Fruit fly (Drosophila melanogaster) whole organism, embryonic: ENCODE measurements around the gene Sam-S.

Experiments used
- CG13775 ChIP-seq: fragments of 200-800 bp; sonication (Bioruptor generic); optimal IDR thresholded peaks from 3 replicates; lab custom pipeline; 2017; ENCODE audit warnings: missing biosample characterization, mild to moderate bottlenecking, missing genetic modification characterization
- CG1832 ChIP-seq: fragments of 200-800 bp; sonication (Bioruptor generic); optimal IDR thresholded peaks from 2 replicates; lab custom pipeline; 2017; ENCODE audit warnings: missing biosample characterization, mild to moderate bottlenecking, missing genetic modification characterization, inconsistent platforms
- CG8478 ChIP-seq: fragments of >200 bp; optimal IDR thresholded peaks from 2 replicates; lab custom pipeline; 2018
- Chrac-16 ChIP-seq: fragments of 200-800 bp; sonication (Bioruptor generic); optimal IDR thresholded peaks from 3 replicates; lab custom pipeline; 2016; ENCODE audit warnings: missing biosample characterization, missing genetic modification characterization
- Drgx ChIP-seq: fragments of 200-800 bp; sonication (Bioruptor generic); IDR thresholded peaks from 2 replicates; pipeline ENCODE4 v1.3.6; 2022; ENCODE audit warnings: missing biosample characterization, missing genetic modification characterization
- Fer3 ChIP-seq: fragments of 200-800 bp; sonication (Bioruptor generic); optimal IDR thresholded peaks from 2 replicates; lab custom pipeline; 2018; ENCODE audit warnings: missing biosample characterization, mild to moderate bottlenecking, missing genetic modification characterization, moderate library complexity
- Nf-YB ChIP-seq: fragments of 200-800 bp; sonication (Bioruptor generic); optimal IDR thresholded peaks from 3 replicates; lab custom pipeline; 2019; ENCODE audit warnings: missing biosample characterization, mild to moderate bottlenecking, missing genetic modification characterization, moderate library complexity
- Pdp1 ChIP-seq, 2 experiments: fragments of 200-800 bp; sonication (Bioruptor generic); optimal IDR thresholded peaks; 3 replicates each; lab custom pipeline; 2016; ENCODE audit warnings: missing biosample characterization in 2 of 2, missing genetic modification characterization in 2 of 2, mild to moderate bottlenecking in 1 of 2, moderate library complexity in 1 of 2
- ab ChIP-seq: fragments of 200-800 bp; sonication (Bioruptor generic); optimal IDR thresholded peaks from 2 replicates; lab custom pipeline; 2016; ENCODE audit warnings: missing biosample characterization, missing genetic modification characterization
- dati ChIP-seq: fragments of 200-800 bp; sonication (Bioruptor generic); IDR thresholded peaks from 2 replicates; pipeline ENCODE4 v1.3.6; 2022; ENCODE audit warnings: missing biosample characterization, missing genetic modification characterization
- sima ChIP-seq: fragments of 200-800 bp; sonication (Bioruptor generic); optimal IDR thresholded peaks from 2 replicates; lab custom pipeline; 2016; ENCODE audit warnings: missing biosample characterization, missing genetic modification characterization
- sqz ChIP-seq: fragments of 200-800 bp; sonication (Bioruptor generic); optimal IDR thresholded peaks from 3 replicates; lab custom pipeline; 2018; ENCODE audit warnings: missing biosample characterization, mild to moderate bottlenecking, missing genetic modification characterization

dm6 chr2L:67279-67657 is 39.4 kb upstream of the Sam-S start:
- TF ChIP-seq ab (GFP tag; lab: Kevin White, UChicago) (no peak), CG1832 (GFP tag; lab: Kevin White, UChicago) (no peak), Pdp1 (GFP tag; optimal IDR thresholded peaks at IDR 0.05; lab: Kevin White, UChicago) (no peak), Drgx (no peak), sima (GFP tag; lab: Kevin White, UChicago) (no peak), Fer3 (tag; lab: Kevin White, UChicago) (no peak), sqz (no peak), dati (GFP tag; lab: Robert Waterston, UW) (no peak), CG13775 (GFP tag; lab: Kevin White, UChicago) (no peak), Nf-YB (GFP tag; lab: Kevin White, UChicago) (no peak), Chrac-16 (GFP tag; lab: Kevin White, UChicago) (no peak), CG8478 (lab: Kevin White, UChicago) (no peak)
